Worm (Caenorhabditis elegans): ENCODE data around the gene clp-6.

clp-6 gene

ce11 chrIV:1391446-1391845 lies 43.4 kb downstream of the clp-6 start:
- no peak for TF ChIP-seq drap-1 (GFP tag; optimal IDR thresholded peaks at IDR 0.05)
- TF ChIP-seq pha-4 (tag; optimal IDR thresholded peaks at IDR 0.05) = no peak
- TF ChIP-seq unc-62 (GFP tag; optimal IDR thresholded peaks at IDR 0.05) = no peak
- no peak for TF ChIP-seq lin-13 (tag; optimal IDR thresholded peaks at IDR 0.05)
- TF ChIP-seq unc-120 (tag; optimal IDR thresholded peaks at IDR 0.05; ENCODE audit: poor library complexity, severe bottlenecking) = no peak
- TF ChIP-seq tbx-8 (GFP tag; optimal IDR thresholded peaks at IDR 0.05) = no peak
- no peak for TF ChIP-seq ham-2 (GFP tag; optimal IDR thresholded peaks at IDR 0.05)
- no peak for TF ChIP-seq ceh-39 (tag; optimal IDR thresholded peaks at IDR 0.05)
- TF ChIP-seq M03D4.4 (tag; optimal IDR thresholded peaks at IDR 0.05) = no peak

ce11 chrIV:1390102-1390501 lies 44.7 kb downstream of the clp-6 start:
- TF ChIP-seq ztf-11 (tag; optimal IDR thresholded peaks at IDR 0.05) (no peak), nhr-12 (tag; optimal IDR thresholded peaks at IDR 0.05) (no peak), pha-4 (tag; optimal IDR thresholded peaks at IDR 0.05) (no peak), drap-1 (GFP tag; optimal IDR thresholded peaks at IDR 0.05) (no peak), flh-1 (GFP tag; optimal IDR thresholded peaks at IDR 0.05) (no peak), elt-1 (tag; optimal IDR thresholded peaks at IDR 0.05; ENCODE audit: borderline replicate concordance, insufficient read depth) (no peak), M03D4.4 (tag; optimal IDR thresholded peaks at IDR 0.05) (no peak), mep-1 (tag; optimal IDR thresholded peaks at IDR 0.05) (no peak), snpc-4 (tag; optimal IDR thresholded peaks at IDR 0.05) (no peak), mls-2 (tag; optimal IDR thresholded peaks at IDR 0.05) (no peak)

ce11 chrIV:1389599-1389998 lies 45.2 kb downstream of the clp-6 start:
- no peak for TF ChIP-seq ztf-11 (tag; optimal IDR thresholded peaks at IDR 0.05)
- TF ChIP-seq nhr-12 (tag; optimal IDR thresholded peaks at IDR 0.05) = no peak
- TF ChIP-seq M03D4.4 (tag; optimal IDR thresholded peaks at IDR 0.05) = no peak
- TF ChIP-seq drap-1 (GFP tag; optimal IDR thresholded peaks at IDR 0.05) = no peak
- no peak for TF ChIP-seq ceh-83 (GFP tag; optimal IDR thresholded peaks at IDR 0.05)

- no peak for TF ChIP-seq unc-62 (GFP tag; optimal IDR thresholded peaks at IDR 0.05)
- TF ChIP-seq M03D4.4 (tag; optimal IDR thresholded peaks at IDR 0.05) = no peak
- TF ChIP-seq lin-13 (tag; optimal IDR thresholded peaks at IDR 0.05) = no peak
- TF ChIP-seq zip-8 (tag; optimal IDR thresholded peaks at IDR 0.05) = no peak
- no peak for TF ChIP-seq nhr-237 (tag; optimal IDR thresholded peaks at IDR 0.05)
- TF ChIP-seq bed-3 (GFP tag; optimal IDR thresholded peaks at IDR 0.05) = no peak
- no peak for TF ChIP-seq cnd-1 (tag; optimal IDR thresholded peaks at IDR 0.05)
- no peak for TF ChIP-seq sem-2 (GFP tag; optimal IDR thresholded peaks at IDR 0.05)
- no peak for TF ChIP-seq snpc-4 (tag; optimal IDR thresholded peaks at IDR 0.05)
Measured at ce11 chrIV:1389021-1389420, 45.8 kb downstream of the clp-6 start.

- peak; percentile 31 for TF ChIP-seq ham-2 (GFP tag; optimal IDR thresholded peaks at IDR 0.05)
- peak; percentile 58 for TF ChIP-seq bed-3 (GFP tag; optimal IDR thresholded peaks at IDR 0.05)
- TF ChIP-seq sem-2 (GFP tag; optimal IDR thresholded peaks at IDR 0.05) = peak; percentile 70
- peak; percentile 75 for TF ChIP-seq drap-1 (GFP tag; optimal IDR thresholded peaks at IDR 0.05)
- peak; percentile 91 for TF ChIP-seq sptf-1 (tag; optimal IDR thresholded peaks at IDR 0.05)
- peak; percentile 61 for TF ChIP-seq lin-32 (GFP tag; optimal IDR thresholded peaks at IDR 0.05)
- no peak for TF ChIP-seq ztf-11 (tag; optimal IDR thresholded peaks at IDR 0.05)
- peak; percentile 7 for TF ChIP-seq ces-1 (GFP tag; optimal IDR thresholded peaks at IDR 0.05)
- TF ChIP-seq flh-1 (GFP tag; optimal IDR thresholded peaks at IDR 0.05) = peak; percentile 67
- TF ChIP-seq mls-2 (tag; optimal IDR thresholded peaks at IDR 0.05) = peak; percentile 82
- TF ChIP-seq cnd-1 (tag; optimal IDR thresholded peaks at IDR 0.05) = peak; percentile 81
- TF ChIP-seq M03D4.4 (tag; optimal IDR thresholded peaks at IDR 0.05) = peak; percentile 81
- no peak for TF ChIP-seq unc-62 (GFP tag; optimal IDR thresholded peaks at IDR 0.05)
- TF ChIP-seq lin-13 (tag; optimal IDR thresholded peaks at IDR 0.05) = peak; percentile 3
- no peak for TF ChIP-seq mab-5 (tag; optimal IDR thresholded peaks at IDR 0.05)
- peak; percentile 54 for TF ChIP-seq unc-120 (tag; optimal IDR thresholded peaks at IDR 0.05; ENCODE audit: poor library complexity, severe bottlenecking)
- TF ChIP-seq ceh-83 (GFP tag; optimal IDR thresholded peaks at IDR 0.05) = peak; percentile 82
- no peak for TF ChIP-seq zip-8 (tag; optimal IDR thresholded peaks at IDR 0.05)
- TF ChIP-seq ceh-43 (GFP tag; optimal IDR thresholded peaks at IDR 0.05) = peak; percentile 65
Measured at ce11 chrIV:1388079-1388478, 46.8 kb downstream of the clp-6 start.

ce11 chrIV:1385915-1386314 lies 48.9 kb downstream of the clp-6 start, which contains the start of gene nhr-41:
TSS of gene nhr-41 (plus strand) at chrIV:1386215.
- TF ChIP-seq sptf-1 (tag; optimal IDR thresholded peaks at IDR 0.05) (peak; percentile 8), M03D4.4 (tag; optimal IDR thresholded peaks at IDR 0.05) (no peak)

Measured in whole organism, mixed stage, embryonic.